Worm (Caenorhabditis elegans) whole organism, L1 larva: ENCODE results near the gene hap-1.

Source experiments
- C04F5.9 ChIP-seq: sonication (generic microtip); optimal IDR thresholded peaks from 2 replicates; lab custom pipeline; 2016; ENCODE audit warnings: missing genetic modification characterization, missing compliant biosample characterization
- aly-2 ChIP-seq: fragments of 150-350 bp; optimal IDR thresholded peaks from 2 replicates; lab custom pipeline; 2014; ENCODE audit warnings: missing biosample characterization, missing genetic modification characterization
- ama-1 ChIP-seq: fragments of 150-350 bp; optimal IDR thresholded peaks from 2 replicates; lab custom pipeline; 2014
- ceh-63 ChIP-seq: fragments of 200-800 bp; sonication (Bioruptor generic); optimal IDR thresholded peaks from 2 replicates; lab custom pipeline; 2018; ENCODE audit warnings: mild to moderate bottlenecking, missing genetic modification characterization, missing compliant biosample characterization
- ceh-8 ChIP-seq: fragments of 200-800 bp; sonication (Bioruptor generic); optimal IDR thresholded peaks from 2 replicates; lab custom pipeline; 2018; ENCODE audit warnings: mild to moderate bottlenecking, missing genetic modification characterization, moderate library complexity, missing compliant biosample characterization
- ceh-82 ChIP-seq, 3 experiments: fragments of 150-350 bp in 1 of 3; sonication (generic microtip) in 2 of 3; optimal IDR thresholded peaks; 2 replicates each; lab custom pipeline; 2014 to 2017; ENCODE audit warnings: missing biosample characterization in 3 of 3, missing genetic modification characterization in 3 of 3
- ceh-90 ChIP-seq: sonication (generic microtip); optimal IDR thresholded peaks from 2 replicates; lab custom pipeline; 2016; ENCODE audit warnings: missing genetic modification characterization, missing compliant biosample characterization
- ces-1 ChIP-seq: fragments of 150-350 bp; optimal IDR thresholded peaks from 2 replicates; lab custom pipeline; 2014; ENCODE audit warnings: missing biosample characterization, missing genetic modification reagents, missing genetic modification characterization
- dpl-1 ChIP-seq, 3 experiments: fragments of 150-350 bp in 2 of 3; sonication (generic microtip) in 1 of 3; optimal IDR thresholded peaks; 2 replicates each; lab custom pipeline; 2014 to 2017; ENCODE audit warnings: missing biosample characterization in 3 of 3, missing genetic modification characterization in 3 of 3, missing genetic modification reagents in 3 of 3
- dsc-1 ChIP-seq: sonication (generic microtip); optimal IDR thresholded peaks from 2 replicates; lab custom pipeline; 2016; ENCODE audit warnings: mild to moderate bottlenecking, missing genetic modification characterization, missing compliant biosample characterization
- efl-3 ChIP-seq: fragments of 200-800 bp; sonication (Bioruptor generic); optimal IDR thresholded peaks from 2 replicates; lab custom pipeline; 2018; ENCODE audit warnings: mild to moderate bottlenecking, missing genetic modification characterization, missing compliant biosample characterization
- egl-13 ChIP-seq: sonication (generic microtip); optimal IDR thresholded peaks from 2 replicates; lab custom pipeline; 2016; ENCODE audit warnings: missing genotype, missing genetic modification reagents, missing genetic modification characterization, missing compliant biosample characterization
- elt-2 ChIP-seq: sonication (generic microtip); optimal IDR thresholded peaks from 2 replicates; lab custom pipeline; 2016; ENCODE audit warnings: missing genetic modification characterization, mild to moderate bottlenecking, inconsistent platforms, missing compliant biosample characterization, missing genetic modification reagents
- elt-3 ChIP-seq, 6 experiments: fragments of 150-350 bp in 1 of 6; sonication (generic microtip); optimal IDR thresholded peaks; 2 replicates each; lab custom pipeline; 2017 to 2018; ENCODE audit warnings: missing biosample characterization in 6 of 6, missing genetic modification characterization in 6 of 6, inconsistent platforms in 1 of 6
- ets-5 ChIP-seq: fragments of 200-800 bp; sonication (Bioruptor generic); IDR thresholded peaks from 2 replicates; pipeline ENCODE4 v1.3.6; 2022; ENCODE audit warnings: missing genetic modification characterization, missing compliant biosample characterization
- fkh-8 ChIP-seq: sonication (generic microtip); optimal IDR thresholded peaks from 2 replicates; lab custom pipeline; 2016; ENCODE audit warnings: mild to moderate bottlenecking, missing genetic modification characterization, missing compliant biosample characterization
- hlh-4 ChIP-seq: sonication (generic microtip); optimal IDR thresholded peaks from 2 replicates; lab custom pipeline; 2016; ENCODE audit warnings: mild to moderate bottlenecking, missing genetic modification characterization, missing compliant biosample characterization
- hpl-2 ChIP-seq: fragments of 150-350 bp; optimal IDR thresholded peaks from 2 replicates; lab custom pipeline; 2014; ENCODE audit warnings: missing biosample characterization, missing genetic modification reagents, missing genetic modification characterization
- irx-1 ChIP-seq: sonication (generic microtip); optimal IDR thresholded peaks from 2 replicates; lab custom pipeline; 2016; ENCODE audit warnings: missing genetic modification characterization, missing compliant biosample characterization
- isw-1 ChIP-seq: fragments of 200-800 bp; sonication (Bioruptor generic); IDR thresholded peaks from 2 replicates; pipeline ENCODE4 v1.3.6; 2022; ENCODE audit warnings: missing genetic modification characterization, missing compliant biosample characterization
- lin-14 ChIP-seq: fragments of 200-800 bp; sonication (Bioruptor generic); optimal IDR thresholded peaks from 2 replicates; lab custom pipeline; 2018; ENCODE audit warnings: mild to moderate bottlenecking, missing genetic modification characterization, moderate library complexity, missing compliant biosample characterization
- lin-15B ChIP-seq: fragments of 150-350 bp; sonication (generic microtip); optimal IDR thresholded peaks from 3 replicates; lab custom pipeline; 2014; ENCODE audit warnings: missing biosample characterization, missing genetic modification characterization
- lin-35 ChIP-seq, 2 experiments: fragments of 150-350 bp; optimal IDR thresholded peaks; 2 replicates each; lab custom pipeline; 2014; ENCODE audit warnings: missing biosample characterization in 2 of 2, missing genetic modification characterization in 2 of 2, missing genetic modification reagents in 2 of 2
- lin-39 ChIP-seq: fragments of 150-350 bp; optimal IDR thresholded peaks from 2 replicates; lab custom pipeline; 2014; ENCODE audit warnings: missing biosample characterization, missing genetic modification reagents, missing genetic modification characterization
- lir-3 ChIP-seq: sonication (generic microtip); optimal IDR thresholded peaks from 2 replicates; lab custom pipeline; 2016; ENCODE audit warnings: mild to moderate bottlenecking, missing genetic modification characterization, moderate library complexity, missing compliant biosample characterization; ENCODE audit not compliant: poor library complexity
- lsy-2 ChIP-seq, 2 experiments: fragments of 150-350 bp; optimal IDR thresholded peaks; 2 replicates each; lab custom pipeline; 2014; ENCODE audit warnings: missing biosample characterization in 2 of 2, missing genetic modification characterization in 2 of 2
- nhr-11 ChIP-seq: fragments of 150-350 bp; optimal IDR thresholded peaks from 2 replicates; lab custom pipeline; 2014; ENCODE audit warnings: missing biosample characterization, missing genetic modification characterization
- nhr-12 ChIP-seq: sonication (generic microtip); optimal IDR thresholded peaks from 2 replicates; lab custom pipeline; 2017; ENCODE audit warnings: missing biosample characterization, missing genetic modification characterization
- nhr-19 ChIP-seq: fragments of 200-800 bp; sonication (Bioruptor generic); conservative IDR thresholded peaks from 2 replicates; pipeline ENCODE4 v1.3.6; 2022; ENCODE audit warnings: missing genetic modification characterization, missing compliant biosample characterization
- nhr-20 ChIP-seq: sonication (generic microtip); optimal IDR thresholded peaks from 2 replicates; lab custom pipeline; 2016; ENCODE audit warnings: mild to moderate bottlenecking, missing genetic modification characterization, missing compliant biosample characterization
- nhr-71 ChIP-seq: sonication (generic microtip); optimal IDR thresholded peaks from 2 replicates; lab custom pipeline; 2016; ENCODE audit warnings: mild to moderate bottlenecking, missing genetic modification characterization, moderate library complexity, missing compliant biosample characterization
- nhr-77 ChIP-seq: fragments of 150-350 bp; optimal IDR thresholded peaks from 2 replicates; lab custom pipeline; 2014; ENCODE audit warnings: missing biosample characterization, missing genetic modification characterization
- nhr-84 ChIP-seq: sonication (generic microtip); optimal IDR thresholded peaks from 2 replicates; lab custom pipeline; 2017; ENCODE audit warnings: missing biosample characterization, missing genetic modification characterization
- nhr-85 ChIP-seq: sonication (generic microtip); peaks from one replicate; lab custom pipeline; 2016; ENCODE audit warnings: missing genetic modification characterization, inconsistent platforms, missing compliant biosample characterization
- nhr-90 ChIP-seq: sonication (generic microtip); optimal IDR thresholded peaks from 2 replicates; lab custom pipeline; 2016; ENCODE audit warnings: mild to moderate bottlenecking, missing genetic modification characterization, missing compliant biosample characterization; ENCODE audit not compliant: poor library complexity
- pag-3 ChIP-seq: sonication (generic microtip); optimal IDR thresholded peaks from 2 replicates; lab custom pipeline; 2017; ENCODE audit warnings: missing genetic modification characterization, mild to moderate bottlenecking, missing compliant biosample characterization, antibody characterized with exemption, borderline replicate concordance; ENCODE audit not compliant: insufficient read depth
- pax-3 ChIP-seq: fragments of 200-800 bp; sonication (Bioruptor generic); optimal IDR thresholded peaks from 2 replicates; lab custom pipeline; 2018; ENCODE audit warnings: mild to moderate bottlenecking, missing genetic modification characterization, moderate library complexity, missing compliant biosample characterization
- skn-1 ChIP-seq: fragments of 150-350 bp; optimal IDR thresholded peaks from 2 replicates; lab custom pipeline; 2014; ENCODE audit warnings: missing biosample characterization, missing genetic modification characterization
- snpc-4 ChIP-seq: fragments of 150-350 bp; optimal IDR thresholded peaks from 2 replicates; lab custom pipeline; 2014; ENCODE audit warnings: missing biosample characterization, missing genetic modification characterization
- swsn-7 ChIP-seq: sonication (generic microtip); optimal IDR thresholded peaks from 2 replicates; lab custom pipeline; 2016; ENCODE audit warnings: missing genetic modification characterization, missing compliant biosample characterization
- tbx-2 ChIP-seq: sonication (generic microtip); optimal IDR thresholded peaks from 2 replicates; lab custom pipeline; 2016; ENCODE audit warnings: missing genetic modification characterization, missing compliant biosample characterization
- tlp-1 ChIP-seq: fragments of 150-350 bp; optimal IDR thresholded peaks from 2 replicates; lab custom pipeline; 2014; ENCODE audit warnings: missing biosample characterization, missing genetic modification characterization
- unc-130 ChIP-seq: fragments of 150-350 bp; optimal IDR thresholded peaks from 2 replicates; lab custom pipeline; 2017; ENCODE audit warnings: missing biosample characterization, missing genetic modification characterization, inconsistent platforms
- unc-86 ChIP-seq: sonication (generic microtip); optimal IDR thresholded peaks from 2 replicates; lab custom pipeline; 2016; ENCODE audit warnings: missing genetic modification characterization, missing compliant biosample characterization
- vab-15 ChIP-seq: sonication (generic microtip); optimal IDR thresholded peaks from 2 replicates; lab custom pipeline; 2017; ENCODE audit warnings: missing genotype, mild to moderate bottlenecking, missing genetic modification characterization, missing compliant biosample characterization
- xbp-1 ChIP-seq: sonication (generic microtip); optimal IDR thresholded peaks from 2 replicates; lab custom pipeline; 2016; ENCODE audit warnings: missing genetic modification characterization, missing compliant biosample characterization
- ztf-4 ChIP-seq: fragments of 150-350 bp; optimal IDR thresholded peaks from 2 replicates; lab custom pipeline; 2014; ENCODE audit warnings: missing biosample characterization, missing genetic modification characterization

Gene hap-1

ce11 chrIII:5224908-5225307 is 38.8 kb upstream of the hap-1 start (continued):
- TF ChIP-seq ceh-90 (tag; lab: Kevin White, UChicago) (no peak), swsn-7 (tag; lab: Kevin White, UChicago) (no peak)

ce11 chrIII:5225321-5225720 is 38.4 kb upstream of the hap-1 start, which contains the start of gene nex-1:
nex-1 (plus strand) TSS chrIII:5225621.
- TF ChIP-seq lsy-2 (tag; optimal IDR thresholded peaks at IDR 0.05; lab: Kevin White, UChicago) = peak in 1 of 2 experiments; percentile 7
- peak; percentile 50 for TF ChIP-seq nhr-85 (tag; lab: Kevin White, UChicago)
- TF ChIP-seq hpl-2 (GFP tag; lab: Kevin White, UChicago) = no peak
- TF ChIP-seq, all 84 proteins: peak for 2

ce11 chrIII:5227831-5228467 is 35.8 kb upstream of the hap-1 start, which contains the start of the genes C34E10.12, C34E10.10 and atp-2:
C34E10.12 (minus strand) TSS chrIII:5227881.
C34E10.10 (minus strand) TSS chrIII:5227884.
atp-2 (plus strand) TSS chrIII:5228417.
- TF ChIP-seq nhr-90 (tag; lab: Kevin White, UChicago) = peak; percentile 85
- TF ChIP-seq nhr-77 (tag; lab: Kevin White, UChicago) = peak; percentile 82
- peak; percentile 88 for TF ChIP-seq swsn-7 (tag; lab: Kevin White, UChicago)
- no peak for TF ChIP-seq nhr-12 (tag; lab: Kevin White, UChicago)
- TF ChIP-seq isw-1 (GFP tag; lab: Robert Waterston, UW) = peak; percentile 90
- peak; percentile 90 to 94 for TF ChIP-seq lsy-2 (tag; optimal IDR thresholded peaks at IDR 0.05; lab: Kevin White, UChicago)
- peak; percentile 93 for TF ChIP-seq nhr-71 (tag; lab: Kevin White, UChicago)
- TF ChIP-seq elt-2 (tag; lab: Kevin White, UChicago) = no peak
- peak; percentile 46 for TF ChIP-seq snpc-4 (tag; lab: Kevin White, UChicago)
- no peak for TF ChIP-seq ets-5 (GFP tag; lab: Robert Waterston, UW)
- peak; percentile 64 for TF ChIP-seq irx-1
- no peak for TF ChIP-seq pag-3 (tag; lab: Kevin White, UChicago)
- peak; percentile 68 for TF ChIP-seq egl-13
- TF ChIP-seq nhr-19 (GFP tag; lab: Robert Waterston, UW) = peak; percentile 87
- no peak for TF ChIP-seq ces-1 (GFP tag; lab: Kevin White, UChicago)
- TF ChIP-seq tlp-1 (tag; lab: Kevin White, UChicago) = no peak
- peak; percentile 80 for TF ChIP-seq lir-3 (tag; lab: Kevin White, UChicago)
- peak; percentile 61 for TF ChIP-seq C04F5.9 (tag; lab: Kevin White, UChicago)
- TF ChIP-seq nhr-84 (tag; lab: Kevin White, UChicago) = no peak
- peak; percentile 79 for TF ChIP-seq tbx-2 (tag; lab: Kevin White, UChicago)
- no peak for TF ChIP-seq ztf-4 (tag; lab: Kevin White, UChicago)
- TF ChIP-seq hlh-4 (tag; lab: Kevin White, UChicago) = no peak
- peak; percentile 63 for TF ChIP-seq pax-3 (tag; lab: Kevin White, UChicago)
- peak; percentile 86 to 90 for TF ChIP-seq lin-35 (GFP tag; optimal IDR thresholded peaks at IDR 0.05; lab: Kevin White, UChicago)
- TF ChIP-seq ama-1 (lab: Kevin White, UChicago) = no peak
- TF ChIP-seq lin-39 (tag; lab: Kevin White, UChicago) = peak; percentile 2
- peak; percentile 85 for TF ChIP-seq fkh-8 (tag; lab: Kevin White, UChicago)
- peak; percentile 84 for TF ChIP-seq unc-86 (tag; lab: Kevin White, UChicago)
- TF ChIP-seq skn-1 (tag; lab: Kevin White, UChicago) = peak; percentile 96
- TF ChIP-seq unc-130 (tag; lab: Kevin White, UChicago) = peak; percentile 87
- TF ChIP-seq lin-14 = peak; percentile 90
- peak; percentile 59 for TF ChIP-seq ceh-8 (GFP tag; lab: Kevin White, UChicago)
- TF ChIP-seq lin-15B (tag; lab: Kevin White, UChicago) = peak; percentile 88
- TF ChIP-seq ceh-82 (tag; optimal IDR thresholded peaks at IDR 0.05; lab: Kevin White, UChicago) = peak; percentile 70 to 95 (median 73)
- no peak for TF ChIP-seq vab-15
- peak in 3 of 6 experiments; percentile 44 to 89 (median 77) for TF ChIP-seq elt-3 (tag; optimal IDR thresholded peaks at IDR 0.05; lab: Kevin White, UChicago)
- TF ChIP-seq aly-2 (tag; lab: Kevin White, UChicago) = peak; percentile 70
- TF ChIP-seq nhr-20 (tag; lab: Kevin White, UChicago) = peak; percentile 94
- peak; percentile 72 for TF ChIP-seq dsc-1 (tag; lab: Kevin White, UChicago)
- TF ChIP-seq xbp-1 = peak; percentile 88
- peak; percentile 79 to 85 (median 82) for TF ChIP-seq dpl-1 (GFP tag; optimal IDR thresholded peaks at IDR 0.05; lab: Kevin White, UChicago)
- TF ChIP-seq ceh-63 (GFP tag; lab: Kevin White, UChicago) = no peak
- no peak for TF ChIP-seq efl-3 (GFP tag; lab: Kevin White, UChicago)
- peak; percentile 27 for TF ChIP-seq nhr-11
